Worm (Caenorhabditis elegans) whole organism, L4 larva: ENCODE measurements around the gene T19D12.5.

Experiments used
- F26F4.8 ChIP-seq: fragments of 200-800 bp; sonication (Bioruptor generic); conservative IDR thresholded peaks from 2 replicates; pipeline ENCODE4 v1.3.6; 2022; ENCODE audit warnings: missing genetic modification characterization, missing compliant biosample characterization
- F49E8.2 ChIP-seq: sonication (generic microtip); optimal IDR thresholded peaks from 2 replicates; lab custom pipeline; 2016; ENCODE audit warnings: missing compliant biosample characterization, mild to moderate bottlenecking, missing genetic modification characterization, borderline replicate concordance
- T20F7.1 ChIP-seq: fragments of 200-800 bp; sonication (Bioruptor generic); optimal IDR thresholded peaks from 2 replicates; lab custom pipeline; 2018; ENCODE audit warnings: mild to moderate bottlenecking, missing genetic modification characterization, missing compliant biosample characterization
- ZK546.5 ChIP-seq, 2 experiments: sonication (generic microtip); optimal IDR thresholded peaks; 2 replicates each; lab custom pipeline; 2017; ENCODE audit warnings: missing biosample characterization in 2 of 2, missing genetic modification characterization in 2 of 2
- aha-1 ChIP-seq: fragments of 150-350 bp; peaks from one replicate; lab custom pipeline; 2014; ENCODE audit warnings: missing biosample characterization, missing genetic modification characterization
- ama-1 ChIP-seq: fragments of 150-350 bp; optimal IDR thresholded peaks from 2 replicates; lab custom pipeline; 2014; ENCODE audit warnings: inconsistent platforms, mixed read lengths
- arid-1 ChIP-seq: fragments of 200-800 bp; sonication (Bioruptor generic); conservative IDR thresholded peaks from 2 replicates; pipeline ENCODE4 v1.3.6; 2022; ENCODE audit warnings: missing genetic modification reagents, missing genetic modification characterization, missing compliant biosample characterization
- ces-1 ChIP-seq: fragments of 150-350 bp; sonication (generic microtip); optimal IDR thresholded peaks from 4 replicates; lab custom pipeline; 2014; ENCODE audit warnings: missing biosample characterization, missing genetic modification reagents, missing genetic modification characterization
- ctbp-1 ChIP-seq: fragments of 200-800 bp; sonication (Bioruptor generic); IDR thresholded peaks from 2 replicates; pipeline ENCODE4 v1.3.6; 2022; ENCODE audit warnings: missing genetic modification reagents, missing genetic modification characterization, missing compliant biosample characterization
- daf-12 ChIP-seq: fragments of 150-350 bp; optimal IDR thresholded peaks from 2 replicates; lab custom pipeline; 2014; ENCODE audit warnings: missing biosample characterization, missing genetic modification reagents, missing genetic modification characterization
- daf-19 ChIP-seq: fragments of 200-800 bp; sonication (Bioruptor generic); conservative IDR thresholded peaks from 2 replicates; pipeline ENCODE4 v1.3.6; 2022; ENCODE audit warnings: missing genetic modification characterization, missing compliant biosample characterization
- dmd-6 ChIP-seq: fragments of 200-800 bp; sonication (Bioruptor generic); IDR thresholded peaks from 2 replicates; pipeline ENCODE4 v1.3.6; 2022; ENCODE audit warnings: missing genetic modification reagents, missing genetic modification characterization, missing compliant biosample characterization
- dmd-8 ChIP-seq: fragments of 200-800 bp; sonication (Bioruptor generic); IDR thresholded peaks from 2 replicates; pipeline ENCODE4 v1.3.6; 2022; ENCODE audit warnings: missing genetic modification characterization, missing compliant biosample characterization
- dmd-9 ChIP-seq: fragments of 200-800 bp; sonication (Bioruptor generic); IDR thresholded peaks from 2 replicates; pipeline ENCODE4 v1.3.6; 2022; ENCODE audit warnings: missing genetic modification reagents, missing genetic modification characterization, missing compliant biosample characterization
- dve-1 ChIP-seq: sonication (generic microtip); optimal IDR thresholded peaks from 2 replicates; lab custom pipeline; 2017; ENCODE audit warnings: antibody characterized with exemption, mild to moderate bottlenecking, missing genetic modification characterization, missing compliant biosample characterization; ENCODE audit not compliant: insufficient read depth
- fkh-10 ChIP-seq: fragments of 150-350 bp; optimal IDR thresholded peaks from 2 replicates; lab custom pipeline; 2014; ENCODE audit warnings: missing biosample characterization, missing genetic modification reagents, missing genetic modification characterization
- fos-1 ChIP-seq: fragments of 150-350 bp; optimal IDR thresholded peaks from 2 replicates; lab custom pipeline; 2014; ENCODE audit warnings: missing biosample characterization, missing genetic modification characterization
- hif-1 ChIP-seq, 2 experiments: sonication (generic microtip); optimal IDR thresholded peaks; 2 replicates each; lab custom pipeline; 2016 to 2017; ENCODE audit warnings: missing compliant biosample characterization in 2 of 2, missing genetic modification characterization in 2 of 2, missing genetic modification reagents in 2 of 2, missing genotype in 2 of 2, mild to moderate bottlenecking in 1 of 2
- jun-1 ChIP-seq: fragments of 150-350 bp; optimal IDR thresholded peaks from 2 replicates; lab custom pipeline; 2014; ENCODE audit warnings: missing biosample characterization, missing genetic modification reagents, missing genetic modification characterization
- lin-15B ChIP-seq: fragments of 150-350 bp; sonication (generic microtip); optimal IDR thresholded peaks from 3 replicates; lab custom pipeline; 2014; ENCODE audit warnings: missing biosample characterization, missing genetic modification characterization
- lin-38 ChIP-seq: fragments of 200-800 bp; sonication (Bioruptor generic); IDR thresholded peaks from 2 replicates; pipeline ENCODE4 v1.3.6; 2022; ENCODE audit warnings: missing genetic modification reagents, missing genetic modification characterization, missing compliant biosample characterization
- lir-3 ChIP-seq: sonication (generic microtip); optimal IDR thresholded peaks from 2 replicates; lab custom pipeline; 2016; ENCODE audit warnings: mild to moderate bottlenecking, missing genetic modification characterization, missing compliant biosample characterization
- madf-5 ChIP-seq, 2 experiments: fragments of 200-800 bp; sonication (Bioruptor generic); IDR thresholded peaks; 2 replicates each; pipeline ENCODE4 v1.3.6; 2022; ENCODE audit warnings: missing compliant biosample characterization in 2 of 2, missing genetic modification characterization in 2 of 2
- madf-9 ChIP-seq: fragments of 200-800 bp; sonication (Bioruptor generic); conservative IDR thresholded peaks from 2 replicates; pipeline ENCODE4 v1.3.6; 2022; ENCODE audit warnings: missing genetic modification reagents, missing genetic modification characterization, missing compliant biosample characterization
- mep-1 ChIP-seq: fragments of 150-350 bp; sonication (generic microtip); optimal IDR thresholded peaks from 3 replicates; lab custom pipeline; 2014; ENCODE audit warnings: missing biosample characterization, missing genetic modification characterization
- mes-2 ChIP-seq: sonication (generic microtip); optimal IDR thresholded peaks from 2 replicates; lab custom pipeline; 2016; ENCODE audit warnings: missing genotype, mild to moderate bottlenecking, missing genetic modification characterization, missing compliant biosample characterization; ENCODE audit not compliant: poor library complexity, severe bottlenecking
- mxl-3 ChIP-seq: fragments of 200-800 bp; sonication (Bioruptor generic); optimal IDR thresholded peaks from 2 replicates; lab custom pipeline; 2018; ENCODE audit warnings: mild to moderate bottlenecking, missing genetic modification characterization, missing compliant biosample characterization
- nhr-102 ChIP-seq: sonication (generic microtip); optimal IDR thresholded peaks from 2 replicates; lab custom pipeline; 2016; ENCODE audit warnings: mild to moderate bottlenecking, missing genetic modification characterization, moderate library complexity, missing compliant biosample characterization
- nhr-237 ChIP-seq: sonication (generic microtip); optimal IDR thresholded peaks from 2 replicates; lab custom pipeline; 2017; ENCODE audit warnings: missing biosample characterization, missing genetic modification characterization
- nhr-42 ChIP-seq: fragments of 200-800 bp; sonication (Bioruptor generic); IDR thresholded peaks from 2 replicates; pipeline ENCODE4 v1.3.6; 2022; ENCODE audit warnings: missing genetic modification characterization, missing compliant biosample characterization
- nhr-48 ChIP-seq: sonication (generic microtip); optimal IDR thresholded peaks from 2 replicates; lab custom pipeline; 2016; ENCODE audit warnings: mild to moderate bottlenecking, missing genetic modification characterization, missing compliant biosample characterization
- nhr-76 ChIP-seq: fragments of 150-350 bp; optimal IDR thresholded peaks from 2 replicates; lab custom pipeline; 2014; ENCODE audit warnings: missing biosample characterization, missing genetic modification characterization
- pha-4 ChIP-seq, 2 experiments: fragments of 150-350 bp in 1 of 2; fragments of 200-800 bp in 1 of 2; sonication (Bioruptor generic) in 1 of 2; IDR thresholded peaks in 1 of 2; optimal IDR thresholded peaks in 1 of 2; 2 replicates each; pipeline versions ENCODE4 v1.3.6 to Lab custom; 2014 to 2022; ENCODE audit warnings: missing genetic modification characterization in 2 of 2, missing genetic modification reagents in 2 of 2, missing biosample characterization in 1 of 2, missing compliant biosample characterization in 1 of 2
- pqm-1 ChIP-seq: sonication (generic microtip); optimal IDR thresholded peaks from 2 replicates; lab custom pipeline; 2017; ENCODE audit warnings: missing biosample characterization, missing genetic modification characterization
- set-16 ChIP-seq: fragments of 200-800 bp; sonication (Bioruptor generic); IDR thresholded peaks from 2 replicates; pipeline ENCODE4 v1.3.6; 2022; ENCODE audit warnings: missing genetic modification reagents, missing genetic modification characterization, missing compliant biosample characterization
- spr-1 ChIP-seq: sonication (generic microtip); optimal IDR thresholded peaks from 2 replicates; lab custom pipeline; 2016; ENCODE audit warnings: mild to moderate bottlenecking, missing genetic modification characterization, missing compliant biosample characterization
- spr-3 ChIP-seq: fragments of 200-800 bp; sonication (Bioruptor generic); optimal IDR thresholded peaks from 2 replicates; lab custom pipeline; 2018; ENCODE audit warnings: mild to moderate bottlenecking, missing genetic modification characterization, missing compliant biosample characterization
- unc-39 ChIP-seq: sonication (generic microtip); optimal IDR thresholded peaks from 2 replicates; lab custom pipeline; 2017; ENCODE audit warnings: missing biosample characterization, missing genetic modification characterization
- zfp-2 ChIP-seq: sonication (generic microtip); optimal IDR thresholded peaks from 2 replicates; lab custom pipeline; 2016; ENCODE audit warnings: mild to moderate bottlenecking, missing genetic modification characterization, missing compliant biosample characterization
- ztf-7 ChIP-seq: fragments of 150-350 bp; optimal IDR thresholded peaks from 2 replicates; lab custom pipeline; 2014; ENCODE audit warnings: missing biosample characterization, missing genetic modification characterization

Gene T19D12.5

ce11 chrII:6600973-6601372, 35.1 kb downstream of the T19D12.5 start, which contains the start of gene vps-33.2 (continued):
- TF ChIP-seq arid-1 (no peak), mxl-3 (GFP tag; lab: Kevin White, UChicago) (no peak), fos-1 (tag; lab: Kevin White, UChicago) (no peak), spr-3 (GFP tag; lab: Kevin White, UChicago) (no peak), madf-9 (GFP tag; lab: Robert Waterston, UW) (no peak), ctbp-1 (no peak), F49E8.2 (tag; lab: Kevin White, UChicago) (peak; percentile 20), lin-15B (no peak), unc-39 (tag; lab: Kevin White, UChicago) (no peak), spr-1 (tag; lab: Kevin White, UChicago) (peak; percentile 17), pqm-1 (tag; lab: Kevin White, UChicago) (no peak), aha-1 (tag; lab: Kevin White, UChicago) (peak; percentile 21), nhr-237 (no peak), T20F7.1 (GFP tag; lab: Kevin White, UChicago) (no peak), mes-2 (tag; lab: Kevin White, UChicago) (peak; percentile 70), nhr-76 (tag; lab: Kevin White, UChicago) (no peak), pha-4 (GFP tag; IDR thresholded peaks at IDR 0.05; lab: Robert Waterston, UW) (no peak), pha-4 (tag; optimal IDR thresholded peaks at IDR 0.05; lab: Kevin White, UChicago) (no peak), ztf-7 (tag; lab: Kevin White, UChicago) (no peak), lir-3 (tag; lab: Kevin White, UChicago) (no peak), ZK546.5 (tag; optimal IDR thresholded peaks at IDR 0.05; lab: Kevin White, UChicago) (no peak), nhr-42 (no peak), dmd-6 (GFP tag; lab: Robert Waterston, UW) (no peak), hif-1 (tag; optimal IDR thresholded peaks at IDR 0.05; lab: Kevin White, UChicago) (no peak), ces-1 (no peak), nhr-48 (tag; lab: Kevin White, UChicago) (no peak), jun-1 (tag; lab: Kevin White, UChicago) (no peak), daf-12 (tag; lab: Kevin White, UChicago) (no peak), zfp-2 (no peak), fkh-10 (GFP tag; lab: Kevin White, UChicago) (no peak), F26F4.8 (GFP tag; lab: Robert Waterston, UW) (no peak), dmd-9 (GFP tag; lab: Robert Waterston, UW) (no peak), dve-1 (tag; lab: Kevin White, UChicago) (peak; percentile 19), daf-19 (GFP tag; lab: Robert Waterston, UW) (no peak), dmd-8 (GFP tag; lab: Robert Waterston, UW) (no peak)

- TF ChIP-seq lin-38 (GFP tag; lab: Robert Waterston, UW) (0 out of 2 replicates have a peak, but pooled peaks have one; percentile 12), nhr-76 (tag; lab: Kevin White, UChicago) (no peak), mes-2 (tag; lab: Kevin White, UChicago) (peak; percentile 44), fkh-10 (GFP tag; lab: Kevin White, UChicago) (no peak), dmd-9 (GFP tag; lab: Robert Waterston, UW) (no peak), nhr-102 (no peak), set-16 (GFP tag; lab: Robert Waterston, UW) (no peak), mep-1 (tag; lab: Kevin White, UChicago) (peak; percentile 2), ama-1 (peak; percentile 52), madf-5 (GFP tag; IDR thresholded peaks at IDR 0.05; lab: Robert Waterston, UW) (no peak), dmd-6 (GFP tag; lab: Robert Waterston, UW) (no peak)
Measured at ce11 chrII:6598050-6598449, 38.0 kb downstream of the T19D12.5 start, which contains the start of gene dnj-8. Gene dnj-8, minus strand, starts transcription at chrII:6598080.
